Worm (Caenorhabditis elegans) whole organism, young adult: ENCODE data around the gene ttr-35.

Experiments used
- B0019.2 ChIP-seq: fragments of 200-800 bp; sonication (Bioruptor generic); conservative IDR thresholded peaks from 2 replicates; pipeline ENCODE4 v1.3.6; 2022; ENCODE audit warnings: missing genetic modification reagents, missing genetic modification characterization, missing compliant biosample characterization
- B0261.1 ChIP-seq: sonication (generic microtip); optimal IDR thresholded peaks from 2 replicates; lab custom pipeline; 2016; ENCODE audit warnings: mild to moderate bottlenecking, missing genetic modification characterization, moderate library complexity, missing compliant biosample characterization
- B0336.3 ChIP-seq: fragments of 200-800 bp; sonication (Bioruptor generic); IDR thresholded peaks from 2 replicates; pipeline ENCODE4 v1.3.6; 2022; ENCODE audit warnings: missing genetic modification characterization, missing compliant biosample characterization
- F22D6.2 ChIP-seq: sonication (generic microtip); optimal IDR thresholded peaks from 2 replicates; lab custom pipeline; 2016; ENCODE audit warnings: mild to moderate bottlenecking, missing genetic modification characterization, missing compliant biosample characterization
- F23B12.7 ChIP-seq: sonication (generic microtip); optimal IDR thresholded peaks from 2 replicates; lab custom pipeline; 2017; ENCODE audit warnings: missing genetic modification characterization, mild to moderate bottlenecking, missing compliant biosample characterization, antibody characterized with exemption, moderate library complexity; ENCODE audit not compliant: insufficient read depth
- F52B5.7 ChIP-seq: sonication (generic microtip); optimal IDR thresholded peaks from 2 replicates; lab custom pipeline; 2016; ENCODE audit warnings: mild to moderate bottlenecking, missing genetic modification characterization, missing compliant biosample characterization
- F57A8.1 ChIP-seq: fragments of 200-800 bp; sonication (Bioruptor generic); optimal IDR thresholded peaks from 2 replicates; lab custom pipeline; 2018; ENCODE audit warnings: mild to moderate bottlenecking, missing genetic modification characterization, moderate library complexity, missing compliant biosample characterization
- K11D2.4 ChIP-seq: fragments of 200-800 bp; sonication (Bioruptor generic); IDR thresholded peaks from 2 replicates; pipeline ENCODE4 v1.3.6; 2022; ENCODE audit warnings: missing genetic modification reagents, missing genetic modification characterization, missing compliant biosample characterization
- K12H6.12 ChIP-seq: fragments of 200-800 bp; sonication (Bioruptor generic); optimal IDR thresholded peaks from 2 replicates; lab custom pipeline; 2018; ENCODE audit warnings: mild to moderate bottlenecking, missing genetic modification characterization, missing compliant biosample characterization
- Y53F4B.3 ChIP-seq: fragments of 200-800 bp; sonication (Bioruptor generic); IDR thresholded peaks from 2 replicates; pipeline ENCODE4 v1.3.6; 2022; ENCODE audit warnings: missing genetic modification reagents, missing genetic modification characterization, missing compliant biosample characterization
- Y53G8AR.9 ChIP-seq: fragments of 200-800 bp; sonication (Bioruptor generic); conservative IDR thresholded peaks from 2 replicates; pipeline ENCODE4 v1.3.6; 2022; ENCODE audit warnings: missing genetic modification reagents, missing genetic modification characterization, missing compliant biosample characterization
- Y56A3A.18 ChIP-seq: fragments of 200-800 bp; sonication (Bioruptor generic); IDR thresholded peaks from 2 replicates; pipeline ENCODE4 v1.3.6; 2022; ENCODE audit warnings: missing genetic modification reagents, missing genetic modification characterization, missing compliant biosample characterization
- Y67H2A.10 ChIP-seq: fragments of 200-800 bp; sonication (Bioruptor generic); conservative IDR thresholded peaks from 2 replicates; pipeline ENCODE4 v1.3.6; 2022; ENCODE audit warnings: missing genetic modification reagents, missing genetic modification characterization, missing compliant biosample characterization
- Y95B8A.8 ChIP-seq: fragments of 200-800 bp; sonication (Bioruptor generic); IDR thresholded peaks from 2 replicates; pipeline ENCODE4 v1.3.6; 2022; ENCODE audit warnings: missing genetic modification reagents, missing genetic modification characterization, missing compliant biosample characterization
- ZK185.1 ChIP-seq: sonication (generic microtip); optimal IDR thresholded peaks from 2 replicates; lab custom pipeline; 2016; ENCODE audit warnings: mild to moderate bottlenecking, missing genetic modification characterization, missing compliant biosample characterization; ENCODE audit not compliant: poor library complexity, severe bottlenecking
- akir-1 ChIP-seq: fragments of 200-800 bp; sonication (Bioruptor generic); optimal IDR thresholded peaks from 2 replicates; lab custom pipeline; 2018; ENCODE audit warnings: mild to moderate bottlenecking, missing genetic modification characterization, moderate library complexity, missing compliant biosample characterization
- ama-1 ChIP-seq, 3 experiments: fragments of 150-350 bp in 1 of 3; sonication (generic microtip) in 2 of 3; optimal IDR thresholded peaks; 2 replicates each; lab custom pipeline; 2014 to 2018; ENCODE audit warnings: missing biosample characterization in 2 of 3, missing genetic modification characterization in 2 of 3, missing genetic modification reagents in 2 of 3
- attf-3 ChIP-seq: fragments of 200-800 bp; sonication (Bioruptor generic); conservative IDR thresholded peaks from 2 replicates; pipeline ENCODE4 v1.3.6; 2022; ENCODE audit warnings: missing genetic modification reagents, missing genetic modification characterization, missing compliant biosample characterization
- bed-1 ChIP-seq: fragments of 200-800 bp; sonication (Bioruptor generic); IDR thresholded peaks from 2 replicates; pipeline ENCODE4 v1.3.6; 2022; ENCODE audit warnings: missing genetic modification reagents, missing genetic modification characterization, missing compliant biosample characterization
- cebp-2 ChIP-seq: fragments of 200-800 bp; sonication (Bioruptor generic); IDR thresholded peaks from 2 replicates; pipeline ENCODE4 v1.3.6; 2022; ENCODE audit warnings: missing genetic modification characterization, missing compliant biosample characterization
- ceh-40 ChIP-seq: fragments of 200-800 bp; sonication (Bioruptor generic); IDR thresholded peaks from 2 replicates; pipeline ENCODE4 v1.3.6; 2022; ENCODE audit warnings: missing genetic modification characterization, missing compliant biosample characterization
- ceh-79 ChIP-seq: sonication (generic microtip); optimal IDR thresholded peaks from 2 replicates; lab custom pipeline; 2017; ENCODE audit warnings: mild to moderate bottlenecking, missing genetic modification characterization, missing compliant biosample characterization
- ceh-91 ChIP-seq: fragments of 200-800 bp; sonication (Bioruptor generic); IDR thresholded peaks from 2 replicates; pipeline ENCODE4 v1.3.6; 2022; ENCODE audit warnings: missing genetic modification reagents, missing genetic modification characterization, missing compliant biosample characterization
- dox-1 ChIP-seq: fragments of 200-800 bp; sonication (Bioruptor generic); IDR thresholded peaks from 2 replicates; pipeline ENCODE4 v1.3.6; 2022; ENCODE audit warnings: missing genetic modification reagents, missing genetic modification characterization, missing compliant biosample characterization
- egrh-3 ChIP-seq: fragments of 200-800 bp; sonication (Bioruptor generic); IDR thresholded peaks from 2 replicates; pipeline ENCODE4 v1.3.6; 2022; ENCODE audit warnings: missing genetic modification reagents, missing genetic modification characterization, missing compliant biosample characterization
- fkh-3 ChIP-seq: sonication (generic microtip); optimal IDR thresholded peaks from 2 replicates; lab custom pipeline; 2016; ENCODE audit warnings: mild to moderate bottlenecking, missing genetic modification characterization, missing compliant biosample characterization
- hlh-12 ChIP-seq: sonication (generic microtip); optimal IDR thresholded peaks from 2 replicates; lab custom pipeline; 2016; ENCODE audit warnings: missing genetic modification characterization, missing compliant biosample characterization
- hmg-1.2 ChIP-seq: fragments of 200-800 bp; sonication (Bioruptor generic); IDR thresholded peaks from 2 replicates; pipeline ENCODE4 v1.3.6; 2022; ENCODE audit warnings: missing genetic modification reagents, missing genetic modification characterization, missing compliant biosample characterization
- lag-1 ChIP-seq: fragments of 200-800 bp; sonication (Bioruptor generic); IDR thresholded peaks from 2 replicates; pipeline ENCODE4 v1.3.6; 2022; ENCODE audit warnings: missing genetic modification reagents, missing genetic modification characterization, missing compliant biosample characterization
- lin-26 ChIP-seq: fragments of 200-800 bp; sonication (Bioruptor generic); IDR thresholded peaks from 2 replicates; pipeline ENCODE4 v1.3.6; 2022; ENCODE audit warnings: missing genetic modification reagents, missing genetic modification characterization, missing compliant biosample characterization
- lin-35 ChIP-seq, 3 experiments: fragments of 150-350 bp in 2 of 3; sonication (generic microtip) in 1 of 3; optimal IDR thresholded peaks; 2 replicates each; lab custom pipeline; 2014 to 2018; ENCODE audit warnings: missing biosample characterization in 3 of 3, missing genetic modification characterization in 3 of 3, missing genetic modification reagents in 3 of 3
- lin-40 ChIP-seq: sonication (generic microtip); optimal IDR thresholded peaks from 2 replicates; lab custom pipeline; 2016; ENCODE audit warnings: missing genetic modification characterization, mild to moderate bottlenecking, missing compliant biosample characterization, missing genotype, missing genetic modification reagents
- lin-54 ChIP-seq: fragments of 200-800 bp; sonication (Bioruptor generic); optimal IDR thresholded peaks from 2 replicates; lab custom pipeline; 2018; ENCODE audit warnings: mild to moderate bottlenecking, missing genetic modification characterization, missing compliant biosample characterization
- madf-10 ChIP-seq: sonication (generic microtip); optimal IDR thresholded peaks from 2 replicates; lab custom pipeline; 2016; ENCODE audit warnings: mild to moderate bottlenecking, missing genetic modification characterization, missing compliant biosample characterization
- mcd-1 ChIP-seq: fragments of 200-800 bp; sonication (Bioruptor generic); IDR thresholded peaks from 2 replicates; pipeline ENCODE4 v1.3.6; 2022; ENCODE audit warnings: missing genetic modification reagents, missing genetic modification characterization, missing compliant biosample characterization
- mel-28 ChIP-seq: sonication (generic microtip); optimal IDR thresholded peaks from 2 replicates; lab custom pipeline; 2016; ENCODE audit warnings: borderline replicate concordance, mild to moderate bottlenecking, missing genetic modification characterization, missing compliant biosample characterization
- mxl-1 ChIP-seq: sonication (generic microtip); optimal IDR thresholded peaks from 2 replicates; lab custom pipeline; 2016; ENCODE audit warnings: missing genetic modification characterization, missing compliant biosample characterization
- nhr-27 ChIP-seq: fragments of 200-800 bp; sonication (Bioruptor generic); optimal IDR thresholded peaks from 2 replicates; lab custom pipeline; 2018; ENCODE audit warnings: mild to moderate bottlenecking, missing genetic modification characterization, moderate library complexity, missing compliant biosample characterization
- nhr-80 ChIP-seq: sonication (generic microtip); optimal IDR thresholded peaks from 2 replicates; lab custom pipeline; 2016; ENCODE audit warnings: missing genetic modification characterization, missing compliant biosample characterization
- snpc-3.4 ChIP-seq: sonication (generic microtip); optimal IDR thresholded peaks from 2 replicates; lab custom pipeline; 2017; ENCODE audit warnings: missing genetic modification characterization, mild to moderate bottlenecking, missing compliant biosample characterization, antibody characterized with exemption, moderate library complexity, missing genotype, missing genetic modification reagents
- snpc-4 ChIP-seq, 5 experiments: fragments of 150-350 bp in 1 of 5; sonication (generic microtip) in 4 of 5; optimal IDR thresholded peaks; 2 replicates each; lab custom pipeline; 2014 to 2018; ENCODE audit warnings: missing genetic modification characterization in 5 of 5, missing biosample characterization in 3 of 5, antibody characterized with exemption in 2 of 5, mild to moderate bottlenecking in 2 of 5, missing compliant biosample characterization in 2 of 5, missing genotype in 2 of 5, moderate library complexity in 2 of 5, missing genetic modification reagents in 1 of 5
- tlf-1 ChIP-seq: fragments of 200-800 bp; sonication (Bioruptor generic); optimal IDR thresholded peaks from 2 replicates; lab custom pipeline; 2018; ENCODE audit warnings: mild to moderate bottlenecking, missing genetic modification characterization, missing compliant biosample characterization
- unc-130 ChIP-seq: sonication (generic microtip); optimal IDR thresholded peaks from 2 replicates; lab custom pipeline; 2016; ENCODE audit warnings: missing genetic modification reagents, missing genetic modification characterization, missing compliant biosample characterization
- zfh-2 ChIP-seq: fragments of 200-800 bp; sonication (Bioruptor generic); conservative IDR thresholded peaks from 2 replicates; pipeline ENCODE4 v1.3.6; 2022; ENCODE audit warnings: missing genetic modification reagents, missing genetic modification characterization, missing compliant biosample characterization
- zim-3 ChIP-seq: sonication (generic microtip); optimal IDR thresholded peaks from 2 replicates; lab custom pipeline; 2017; ENCODE audit warnings: mild to moderate bottlenecking, missing genetic modification characterization, moderate library complexity, missing compliant biosample characterization
- ztf-22 ChIP-seq: fragments of 200-800 bp; sonication (Bioruptor generic); optimal IDR thresholded peaks from 2 replicates; lab custom pipeline; 2018; ENCODE audit warnings: mild to moderate bottlenecking, missing genetic modification characterization, moderate library complexity, missing compliant biosample characterization
- ztf-6 ChIP-seq: fragments of 200-800 bp; sonication (Bioruptor generic); IDR thresholded peaks from 2 replicates; pipeline ENCODE4 v1.3.6; 2022; ENCODE audit warnings: missing genetic modification reagents, missing genetic modification characterization, missing compliant biosample characterization

Gene ttr-35

ce11 chrX:6522634-6523070 lies 10.6 kb downstream of the ttr-35 start (continued):
- TF ChIP-seq Y56A3A.18 (peak; percentile 84), unc-130 (GFP tag; lab: Kevin White, UChicago) (no peak), K11D2.4 (GFP tag; lab: Robert Waterston, UW) (0 out of 2 replicates have a peak, but pooled peaks have one; percentile 21), lin-26 (GFP tag; lab: Robert Waterston, UW) (no peak), snpc-3.4 (no peak), bed-1 (GFP tag; lab: Robert Waterston, UW) (no peak), F57A8.1 (no peak), F23B12.7 (tag; lab: Kevin White, UChicago) (no peak), lin-54 (GFP tag; lab: Kevin White, UChicago) (peak; percentile 47), zim-3 (tag; lab: Kevin White, UChicago) (no peak), fkh-3 (tag; lab: Kevin White, UChicago) (peak; percentile 86), zfh-2 (no peak), attf-3 (GFP tag; lab: Robert Waterston, UW) (no peak), ceh-79 (tag; lab: Kevin White, UChicago) (no peak), ceh-40 (GFP tag; lab: Robert Waterston, UW) (no peak), mcd-1 (GFP tag; lab: Robert Waterston, UW) (no peak; the same call in 1 of the 2 replicates), Y67H2A.10 (GFP tag; lab: Robert Waterston, UW) (no peak), B0019.2 (no peak), cebp-2 (GFP tag; lab: Robert Waterston, UW) (0 out of 2 replicates have a peak, but pooled peaks have one; percentile 81), B0261.1 (tag; lab: Kevin White, UChicago) (no peak), nhr-80 (tag; lab: Kevin White, UChicago) (peak; percentile 92), ceh-91 (GFP tag; lab: Robert Waterston, UW) (no peak), mel-28 (tag; lab: Kevin White, UChicago) (no peak), tlf-1 (GFP tag; lab: Kevin White, UChicago) (peak; percentile 69), akir-1 (GFP tag; lab: Kevin White, UChicago) (no peak), ZK185.1 (tag; lab: Kevin White, UChicago) (peak; percentile 18), lag-1 (GFP tag; lab: Robert Waterston, UW) (no peak), Y53G8AR.9 (GFP tag; lab: Robert Waterston, UW) (peak; percentile 92), ama-1 (optimal IDR thresholded peaks at IDR 0.05; lab: Kevin White, UChicago) (peak; percentile 15), ama-1 (GFP tag; optimal IDR thresholded peaks at IDR 0.05; lab: Kevin White, UChicago) (no peak), Y95B8A.8 (GFP tag; lab: Robert Waterston, UW) (peak; percentile 78; the same call in 1 of the 2 replicates), Y53F4B.3 (GFP tag; lab: Robert Waterston, UW) (no peak), F52B5.7 (no peak)

- TF ChIP-seq fkh-3 (tag; lab: Kevin White, UChicago) = no peak
- TF ChIP-seq hlh-12 = no peak
- TF ChIP-seq ceh-91 (GFP tag; lab: Robert Waterston, UW) = no peak
- TF ChIP-seq egrh-3 (GFP tag; lab: Robert Waterston, UW) = no peak
- no peak for TF ChIP-seq K12H6.12
- TF ChIP-seq ztf-22 (GFP tag; lab: Kevin White, UChicago) = no peak
- no peak for TF ChIP-seq nhr-27 (tag; lab: Kevin White, UChicago)
- TF ChIP-seq F22D6.2 (tag; lab: Kevin White, UChicago) = no peak
- TF ChIP-seq Y95B8A.8 (GFP tag; lab: Robert Waterston, UW) = no peak
- TF ChIP-seq mxl-1 = no peak
- TF ChIP-seq lin-35 (GFP tag; optimal IDR thresholded peaks at IDR 0.05; lab: Kevin White, UChicago) = no peak
- no peak for TF ChIP-seq madf-10 (tag; lab: Kevin White, UChicago)
- no peak for TF ChIP-seq ztf-6
- TF ChIP-seq snpc-4 (GFP tag; optimal IDR thresholded peaks at IDR 0.05; lab: Kevin White, UChicago) = no peak
- TF ChIP-seq snpc-4 (tag; optimal IDR thresholded peaks at IDR 0.05; lab: Kevin White, UChicago) = no peak
- TF ChIP-seq lin-40 = no peak
- TF ChIP-seq hmg-1.2 (GFP tag; lab: Robert Waterston, UW) = no peak
- no peak for TF ChIP-seq B0336.3 (GFP tag; lab: Robert Waterston, UW)
- TF ChIP-seq dox-1 (GFP tag; lab: Robert Waterston, UW) = no peak
Measured at ce11 chrX:6530046-6530445, 18.0 kb downstream of the ttr-35 start, which contains the start of gene ceh-60. ceh-60 (minus strand) TSS chrX:6530146.
